Worm (Caenorhabditis elegans) whole organism, young adult: ENCODE measurements around the gene msi-1.

ENCODE experiments used
- B0035.1 ChIP-seq: sonication (generic microtip); optimal IDR thresholded peaks from 2 replicates; lab custom pipeline; 2016; ENCODE audit warnings: missing genetic modification characterization, mild to moderate bottlenecking, missing compliant biosample characterization, missing genotype, missing genetic modification reagents
- C06A6.2 ChIP-seq: fragments of 200-800 bp; sonication (Bioruptor generic); conservative IDR thresholded peaks from 2 replicates; pipeline ENCODE4 v1.3.6; 2022; ENCODE audit warnings: missing genetic modification characterization, missing compliant biosample characterization
- C17E4.6 ChIP-seq: fragments of 200-800 bp; sonication (Bioruptor generic); IDR thresholded peaks from 2 replicates; pipeline ENCODE4 v1.3.6; 2022; ENCODE audit warnings: missing genetic modification reagents, missing genetic modification characterization, missing compliant biosample characterization
- F22D6.2 ChIP-seq: sonication (generic microtip); optimal IDR thresholded peaks from 2 replicates; lab custom pipeline; 2016; ENCODE audit warnings: mild to moderate bottlenecking, missing genetic modification characterization, missing compliant biosample characterization
- F23B12.7 ChIP-seq: sonication (generic microtip); optimal IDR thresholded peaks from 2 replicates; lab custom pipeline; 2017; ENCODE audit warnings: missing genetic modification characterization, mild to moderate bottlenecking, missing compliant biosample characterization, antibody characterized with exemption, moderate library complexity; ENCODE audit not compliant: insufficient read depth
- F37B4.10 ChIP-seq: fragments of 200-800 bp; sonication (Bioruptor generic); IDR thresholded peaks from 2 replicates; pipeline ENCODE4 v1.3.6; 2022; ENCODE audit warnings: missing genetic modification characterization, missing compliant biosample characterization
- F52B5.7 ChIP-seq: sonication (generic microtip); optimal IDR thresholded peaks from 2 replicates; lab custom pipeline; 2016; ENCODE audit warnings: mild to moderate bottlenecking, missing genetic modification characterization, missing compliant biosample characterization
- F57C9.4 ChIP-seq: sonication (generic microtip); optimal IDR thresholded peaks from 2 replicates; lab custom pipeline; 2017; ENCODE audit warnings: mild to moderate bottlenecking, missing genetic modification characterization, missing compliant biosample characterization
- Y53G8AR.9 ChIP-seq: fragments of 200-800 bp; sonication (Bioruptor generic); conservative IDR thresholded peaks from 2 replicates; pipeline ENCODE4 v1.3.6; 2022; ENCODE audit warnings: missing genetic modification reagents, missing genetic modification characterization, missing compliant biosample characterization
- Y67H2A.10 ChIP-seq: fragments of 200-800 bp; sonication (Bioruptor generic); conservative IDR thresholded peaks from 2 replicates; pipeline ENCODE4 v1.3.6; 2022; ENCODE audit warnings: missing genetic modification reagents, missing genetic modification characterization, missing compliant biosample characterization
- Y79H2A.3 ChIP-seq: fragments of 200-800 bp; sonication (Bioruptor generic); conservative IDR thresholded peaks from 2 replicates; pipeline ENCODE4 v1.3.6; 2022; ENCODE audit warnings: missing genetic modification reagents, missing genetic modification characterization, missing compliant biosample characterization
- akir-1 ChIP-seq: fragments of 200-800 bp; sonication (Bioruptor generic); optimal IDR thresholded peaks from 2 replicates; lab custom pipeline; 2018; ENCODE audit warnings: mild to moderate bottlenecking, missing genetic modification characterization, moderate library complexity, missing compliant biosample characterization
- aptf-2 ChIP-seq: fragments of 200-800 bp; sonication (Bioruptor generic); conservative IDR thresholded peaks from 2 replicates; pipeline ENCODE4 v1.3.6; 2022; ENCODE audit warnings: missing genetic modification reagents, missing genetic modification characterization, missing compliant biosample characterization
- aptf-3 ChIP-seq: fragments of 200-800 bp; sonication (Bioruptor generic); IDR thresholded peaks from 2 replicates; pipeline ENCODE4 v1.3.6; 2022; ENCODE audit warnings: missing genetic modification characterization, missing compliant biosample characterization
- athp-1 ChIP-seq: sonication (generic microtip); optimal IDR thresholded peaks from 2 replicates; lab custom pipeline; 2017; ENCODE audit warnings: mild to moderate bottlenecking, missing genetic modification characterization, missing compliant biosample characterization
- attf-5 ChIP-seq: fragments of 200-800 bp; sonication (Bioruptor generic); optimal IDR thresholded peaks from 2 replicates; lab custom pipeline; 2018; ENCODE audit warnings: mild to moderate bottlenecking, missing genetic modification characterization, missing compliant biosample characterization
- cebp-2 ChIP-seq: fragments of 200-800 bp; sonication (Bioruptor generic); IDR thresholded peaks from 2 replicates; pipeline ENCODE4 v1.3.6; 2022; ENCODE audit warnings: missing genetic modification characterization, missing compliant biosample characterization
- ceh-58 ChIP-seq: fragments of 200-800 bp; sonication (Bioruptor generic); IDR thresholded peaks from 2 replicates; pipeline ENCODE4 v1.3.6; 2022; ENCODE audit warnings: missing genetic modification characterization, missing compliant biosample characterization
- ceh-91 ChIP-seq: fragments of 200-800 bp; sonication (Bioruptor generic); IDR thresholded peaks from 2 replicates; pipeline ENCODE4 v1.3.6; 2022; ENCODE audit warnings: missing genetic modification reagents, missing genetic modification characterization, missing compliant biosample characterization
- die-1 ChIP-seq: sonication (generic microtip); optimal IDR thresholded peaks from 2 replicates; lab custom pipeline; 2016; ENCODE audit warnings: missing genotype, mild to moderate bottlenecking, missing genetic modification characterization, missing compliant biosample characterization
- dox-1 ChIP-seq: fragments of 200-800 bp; sonication (Bioruptor generic); IDR thresholded peaks from 2 replicates; pipeline ENCODE4 v1.3.6; 2022; ENCODE audit warnings: missing genetic modification reagents, missing genetic modification characterization, missing compliant biosample characterization
- dpff-1 ChIP-seq: sonication (generic microtip); optimal IDR thresholded peaks from 2 replicates; lab custom pipeline; 2017; ENCODE audit warnings: mild to moderate bottlenecking, missing genetic modification characterization, missing compliant biosample characterization
- dpl-1 ChIP-seq: fragments of 150-350 bp; optimal IDR thresholded peaks from 2 replicates; lab custom pipeline; 2014; ENCODE audit warnings: missing biosample characterization, missing genetic modification reagents, missing genetic modification characterization
- efl-1 ChIP-seq: fragments of 150-350 bp; optimal IDR thresholded peaks from 2 replicates; lab custom pipeline; 2014; ENCODE audit warnings: missing biosample characterization, missing genetic modification reagents, missing genetic modification characterization
- egl-44 ChIP-seq: fragments of 200-800 bp; sonication (Bioruptor generic); IDR thresholded peaks from 2 replicates; pipeline ENCODE4 v1.3.6; 2022; ENCODE audit warnings: missing genetic modification reagents, missing genetic modification characterization, missing compliant biosample characterization
- egrh-3 ChIP-seq: fragments of 200-800 bp; sonication (Bioruptor generic); IDR thresholded peaks from 2 replicates; pipeline ENCODE4 v1.3.6; 2022; ENCODE audit warnings: missing genetic modification reagents, missing genetic modification characterization, missing compliant biosample characterization
- ets-4 ChIP-seq: fragments of 200-800 bp; sonication (Bioruptor generic); optimal IDR thresholded peaks from 2 replicates; lab custom pipeline; 2018; ENCODE audit warnings: mild to moderate bottlenecking, missing genetic modification characterization, missing compliant biosample characterization
- gei-17 ChIP-seq: fragments of 200-800 bp; sonication (Bioruptor generic); optimal IDR thresholded peaks from 2 replicates; lab custom pipeline; 2018; ENCODE audit warnings: mild to moderate bottlenecking, missing genetic modification characterization, missing compliant biosample characterization
- him-1 ChIP-seq: sonication (generic microtip); optimal IDR thresholded peaks from 2 replicates; lab custom pipeline; 2016; ENCODE audit warnings: missing genotype, missing genetic modification reagents, missing genetic modification characterization, missing compliant biosample characterization
- hlh-12 ChIP-seq: sonication (generic microtip); optimal IDR thresholded peaks from 2 replicates; lab custom pipeline; 2016; ENCODE audit warnings: missing genetic modification characterization, missing compliant biosample characterization
- hmg-1.2 ChIP-seq: fragments of 200-800 bp; sonication (Bioruptor generic); IDR thresholded peaks from 2 replicates; pipeline ENCODE4 v1.3.6; 2022; ENCODE audit warnings: missing genetic modification reagents, missing genetic modification characterization, missing compliant biosample characterization
- lag-1 ChIP-seq: fragments of 200-800 bp; sonication (Bioruptor generic); IDR thresholded peaks from 2 replicates; pipeline ENCODE4 v1.3.6; 2022; ENCODE audit warnings: missing genetic modification reagents, missing genetic modification characterization, missing compliant biosample characterization
- let-526 ChIP-seq: fragments of 200-800 bp; sonication (Bioruptor generic); IDR thresholded peaks from 2 replicates; pipeline ENCODE4 v1.3.6; 2022; ENCODE audit warnings: missing genetic modification reagents, missing genetic modification characterization, missing compliant biosample characterization
- madf-10 ChIP-seq: sonication (generic microtip); optimal IDR thresholded peaks from 2 replicates; lab custom pipeline; 2016; ENCODE audit warnings: mild to moderate bottlenecking, missing genetic modification characterization, missing compliant biosample characterization
- madf-8 ChIP-seq: fragments of 200-800 bp; sonication (Bioruptor generic); conservative IDR thresholded peaks from 2 replicates; pipeline ENCODE4 v1.3.6; 2022; ENCODE audit warnings: missing genetic modification reagents, missing genetic modification characterization, missing compliant biosample characterization
- mcd-1 ChIP-seq: fragments of 200-800 bp; sonication (Bioruptor generic); IDR thresholded peaks from 2 replicates; pipeline ENCODE4 v1.3.6; 2022; ENCODE audit warnings: missing genetic modification reagents, missing genetic modification characterization, missing compliant biosample characterization
- mel-28 ChIP-seq: sonication (generic microtip); optimal IDR thresholded peaks from 2 replicates; lab custom pipeline; 2016; ENCODE audit warnings: borderline replicate concordance, mild to moderate bottlenecking, missing genetic modification characterization, missing compliant biosample characterization
- mes-4 ChIP-seq: sonication (generic microtip); optimal IDR thresholded peaks from 2 replicates; lab custom pipeline; 2016; ENCODE audit warnings: missing genotype, missing genetic modification characterization, missing compliant biosample characterization
- nfya-1 ChIP-seq: sonication (generic microtip); optimal IDR thresholded peaks from 2 replicates; lab custom pipeline; 2017; ENCODE audit warnings: antibody characterized with exemption, missing compliant biosample characterization, missing genetic modification characterization, borderline replicate concordance; ENCODE audit not compliant: insufficient read depth
- nhr-120 ChIP-seq: fragments of 200-800 bp; sonication (Bioruptor generic); IDR thresholded peaks from 2 replicates; pipeline ENCODE4 v1.3.6; 2022; ENCODE audit warnings: missing genetic modification characterization, missing compliant biosample characterization
- pbrm-1 ChIP-seq: fragments of 200-800 bp; sonication (Bioruptor generic); IDR thresholded peaks from 2 replicates; pipeline ENCODE4 v1.3.6; 2022; ENCODE audit warnings: missing genetic modification reagents, missing genetic modification characterization, missing compliant biosample characterization
- repo-1 ChIP-seq: sonication (generic microtip); optimal IDR thresholded peaks from 2 replicates; lab custom pipeline; 2017; ENCODE audit warnings: mild to moderate bottlenecking, missing genetic modification characterization, missing compliant biosample characterization
- sdz-38 ChIP-seq: sonication (generic microtip); optimal IDR thresholded peaks from 2 replicates; lab custom pipeline; 2016; ENCODE audit warnings: missing genotype, missing genetic modification characterization, missing compliant biosample characterization
- snpc-1.3 ChIP-seq: sonication (generic microtip); optimal IDR thresholded peaks from 2 replicates; lab custom pipeline; 2017; ENCODE audit warnings: missing genetic modification characterization, mild to moderate bottlenecking, missing compliant biosample characterization, antibody characterized with exemption, moderate library complexity, missing genotype, missing genetic modification reagents; ENCODE audit not compliant: insufficient read depth
- snpc-3.4 ChIP-seq: sonication (generic microtip); optimal IDR thresholded peaks from 2 replicates; lab custom pipeline; 2017; ENCODE audit warnings: missing genetic modification characterization, mild to moderate bottlenecking, missing compliant biosample characterization, antibody characterized with exemption, moderate library complexity, missing genotype, missing genetic modification reagents
- xnd-1 ChIP-seq: sonication (generic microtip); optimal IDR thresholded peaks from 2 replicates; lab custom pipeline; 2016; ENCODE audit warnings: missing genotype, missing genetic modification reagents, missing genetic modification characterization, missing compliant biosample characterization
- zfh-2 ChIP-seq: fragments of 200-800 bp; sonication (Bioruptor generic); conservative IDR thresholded peaks from 2 replicates; pipeline ENCODE4 v1.3.6; 2022; ENCODE audit warnings: missing genetic modification reagents, missing genetic modification characterization, missing compliant biosample characterization
- ztf-25 ChIP-seq: fragments of 200-800 bp; sonication (Bioruptor generic); IDR thresholded peaks from 2 replicates; pipeline ENCODE4 v1.3.6; 2022; ENCODE audit warnings: missing genetic modification reagents, missing genetic modification characterization, missing compliant biosample characterization
- ztf-3 ChIP-seq: fragments of 200-800 bp; sonication (Bioruptor generic); optimal IDR thresholded peaks from 2 replicates; lab custom pipeline; 2018; ENCODE audit warnings: mild to moderate bottlenecking, missing genetic modification characterization, missing compliant biosample characterization

Gene msi-1

ce11 chrIII:4004064-4004580, 27.9 kb upstream of the msi-1 start, which contains the start of gene tif-1A (continued):
- TF ChIP-seq him-1 (tag; lab: Kevin White, UChicago), result peak; percentile 43
- TF ChIP-seq nfya-1 (tag; lab: Kevin White, UChicago), result no peak
- no peak for TF ChIP-seq F22D6.2 (tag; lab: Kevin White, UChicago)
- TF ChIP-seq madf-8 (GFP tag; lab: Robert Waterston, UW), result peak; percentile 48; the same call in 1 of the 2 replicates
- TF ChIP-seq hlh-12 (tag; lab: Kevin White, UChicago), result no peak
- TF ChIP-seq F57C9.4 (tag; lab: Kevin White, UChicago), result no peak
- peak; percentile 49 for TF ChIP-seq madf-10
- no peak for TF ChIP-seq lag-1
- peak; percentile 88 for TF ChIP-seq attf-5 (GFP tag; lab: Kevin White, UChicago)
- no peak for TF ChIP-seq nhr-120 (GFP tag; lab: Robert Waterston, UW)
- peak; percentile 70 for TF ChIP-seq repo-1
- TF ChIP-seq egrh-3 (GFP tag; lab: Robert Waterston, UW), result no peak
- no peak for TF ChIP-seq athp-1 (tag; lab: Kevin White, UChicago)
- peak; percentile 87 for TF ChIP-seq F23B12.7
- no peak for TF ChIP-seq let-526 (GFP tag; lab: Robert Waterston, UW)
- peak; percentile 28 for TF ChIP-seq efl-1 (GFP tag; lab: Kevin White, UChicago)
- TF ChIP-seq hmg-1.2 (GFP tag; lab: Robert Waterston, UW), result peak; percentile 51; the same call in 1 of the 2 replicates
- no peak for TF ChIP-seq Y67H2A.10
- TF ChIP-seq Y53G8AR.9 (GFP tag; lab: Robert Waterston, UW), result peak; percentile 89
- peak; percentile 39 for TF ChIP-seq dpl-1 (GFP tag; lab: Kevin White, UChicago)
- TF ChIP-seq ztf-25, result no peak
- TF ChIP-seq dpff-1 (tag; lab: Kevin White, UChicago), result no peak
- no peak for TF ChIP-seq die-1 (tag; lab: Kevin White, UChicago)
- no peak for TF ChIP-seq F52B5.7
- no peak for TF ChIP-seq egl-44
- peak; percentile 83 for TF ChIP-seq mcd-1
- no peak for TF ChIP-seq mel-28
- TF ChIP-seq aptf-3 (GFP tag; lab: Robert Waterston, UW), result no peak
- TF ChIP-seq pbrm-1, result peak; percentile 82
- TF ChIP-seq ceh-91, result peak; percentile 40; the same call in 1 of the 2 replicates
- TF ChIP-seq ets-4, result no peak
- no peak for TF ChIP-seq B0035.1 (tag; lab: Kevin White, UChicago)
- TF ChIP-seq C17E4.6, result no peak
- TF ChIP-seq F37B4.10 (GFP tag; lab: Robert Waterston, UW), result no peak
- TF ChIP-seq ceh-58 (GFP tag; lab: Robert Waterston, UW), result no peak
- peak; percentile 19 for TF ChIP-seq xnd-1 (tag; lab: Kevin White, UChicago)
- TF ChIP-seq aptf-2 (GFP tag; lab: Robert Waterston, UW), result no peak
- peak; percentile 79 for TF ChIP-seq snpc-3.4 (tag; lab: Kevin White, UChicago)
- no peak for TF ChIP-seq snpc-1.3 (tag; lab: Kevin White, UChicago)
- no peak for TF ChIP-seq cebp-2 (GFP tag; lab: Robert Waterston, UW)
- no peak for TF ChIP-seq mes-4 (tag; lab: Kevin White, UChicago)
- peak; percentile 91 for TF ChIP-seq dox-1 (GFP tag; lab: Robert Waterston, UW)
- TF ChIP-seq ztf-3, result no peak
- TF ChIP-seq akir-1 (GFP tag; lab: Kevin White, UChicago), result no peak
- TF ChIP-seq sdz-38 (tag; lab: Kevin White, UChicago), result no peak
- no peak for TF ChIP-seq zfh-2 (GFP tag; lab: Robert Waterston, UW)
- no peak for TF ChIP-seq Y79H2A.3 (GFP tag; lab: Robert Waterston, UW)
- TF ChIP-seq C06A6.2 (GFP tag; lab: Robert Waterston, UW), result no peak
- TF ChIP-seq gei-17, result no peak
